Worm (Caenorhabditis elegans): ENCODE data around the gene B0284.3.

DNA sequence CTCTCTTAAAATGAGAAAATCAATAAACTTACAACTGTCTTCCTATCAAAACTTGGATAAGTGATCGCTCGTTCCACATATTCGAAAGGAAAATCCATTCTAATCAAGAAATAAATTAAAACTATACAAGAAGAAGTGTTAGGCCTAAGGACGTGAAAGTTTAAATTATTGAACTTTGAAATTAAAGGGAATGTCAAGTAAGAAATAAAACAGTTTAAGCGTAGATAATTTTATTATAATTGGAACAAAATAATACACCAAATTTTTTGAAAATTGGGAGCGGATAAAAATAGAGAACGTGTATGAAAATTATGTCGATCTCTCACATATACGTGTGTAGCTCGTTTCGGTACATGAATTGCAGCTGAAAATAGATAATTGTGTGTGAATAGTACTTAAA is 49.8 kb upstream of the B0284.3 start, which contains the start of gene C28A5.6:
- TF ChIP-seq lin-13 (GFP tag; optimal IDR thresholded peaks at IDR 0.05), result no peak
- TF ChIP-seq ces-1 (GFP tag; optimal IDR thresholded peaks at IDR 0.05), result no peak
- TF ChIP-seq mdl-1 (tag; optimal IDR thresholded peaks at IDR 0.05), result no peak
- no peak for TF ChIP-seq lin-35 (GFP tag; optimal IDR thresholded peaks at IDR 0.05)
- no peak for TF ChIP-seq tbx-2 (tag; optimal IDR thresholded peaks at IDR 0.05)
- TF ChIP-seq blmp-1 (tag; optimal IDR thresholded peaks at IDR 0.05), result no peak
- no peak for TF ChIP-seq ama-1 (optimal IDR thresholded peaks at IDR 0.05)
